Worm (Caenorhabditis elegans) whole organism, early embryonic: ENCODE data around the gene C06A12.19.

ENCODE experiments used
- F13C5.2 ChIP-seq: sonication (generic microtip); optimal IDR thresholded peaks from 2 replicates; lab custom pipeline; 2017; ENCODE audit warnings: mild to moderate bottlenecking, missing genetic modification characterization, inconsistent platforms, missing compliant biosample characterization
- ama-1 ChIP-seq: fragments of 150-350 bp; optimal IDR thresholded peaks from 2 replicates; lab custom pipeline; 2014
- flt-1 ChIP-seq: fragments of 200-800 bp; sonication (Bioruptor generic); IDR thresholded peaks from 2 replicates; pipeline ENCODE4 v1.3.6; 2022; ENCODE audit warnings: missing genetic modification characterization, missing compliant biosample characterization
- hnd-1 ChIP-seq: sonication (generic microtip); optimal IDR thresholded peaks from 2 replicates; lab custom pipeline; 2016; ENCODE audit warnings: missing genetic modification characterization, missing compliant biosample characterization
- pes-1 ChIP-seq: fragments of 200-800 bp; sonication (Bioruptor generic); IDR thresholded peaks from 2 replicates; pipeline ENCODE4 v1.3.6; 2022; ENCODE audit warnings: missing genetic modification reagents, missing genetic modification characterization, missing compliant biosample characterization
- scrt-1 ChIP-seq: fragments of 200-800 bp; sonication (Bioruptor generic); IDR thresholded peaks from 2 replicates; pipeline ENCODE4 v1.3.6; 2022; ENCODE audit warnings: missing genetic modification characterization, missing compliant biosample characterization
- sea-1 ChIP-seq: fragments of 200-800 bp; sonication (Bioruptor generic); conservative IDR thresholded peaks from 2 replicates; pipeline ENCODE4 v1.3.6; 2022; ENCODE audit warnings: missing genetic modification characterization, missing compliant biosample characterization
- tbx-11 ChIP-seq: fragments of 200-800 bp; sonication (Bioruptor generic); IDR thresholded peaks from 2 replicates; pipeline ENCODE4 v1.3.6; 2022; ENCODE audit warnings: missing genetic modification characterization, missing compliant biosample characterization

DNA sequence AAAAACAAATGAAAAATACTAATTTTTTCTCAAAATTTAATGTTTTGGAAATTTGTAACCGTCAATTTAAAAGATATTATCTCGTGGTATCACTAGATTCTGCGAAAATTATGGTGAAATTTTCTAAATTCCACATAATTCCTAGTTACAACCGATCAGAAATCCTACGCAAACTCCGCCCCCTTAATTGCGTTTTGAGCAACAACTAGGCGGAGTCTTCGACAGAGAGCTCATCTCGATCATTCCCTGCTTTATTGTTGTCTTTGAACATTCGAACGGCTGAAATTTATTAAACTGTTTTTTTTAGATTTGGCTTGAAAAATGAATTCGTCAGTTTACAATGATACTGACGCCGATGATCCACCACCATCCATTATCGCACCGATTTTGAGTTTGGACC, 40.4 kb downstream of the C06A12.19 start, which contains the start of gene T02D1.4:
- TF ChIP-seq ama-1 (no peak), pes-1 (GFP tag; lab: Robert Waterston, UW) (no peak), sea-1 (GFP tag; lab: Robert Waterston, UW) (no peak), flt-1 (GFP tag; lab: Robert Waterston, UW) (no peak), scrt-1 (no peak), hnd-1 (tag; lab: Kevin White, UChicago) (no peak), tbx-11 (no peak), F13C5.2 (tag; lab: Kevin White, UChicago) (no peak)
